Worm (Caenorhabditis elegans) whole organism, young adult: Measurements from ENCODE around the gene fbxc-17.
"Not testable (repeated sequence)": the region's sequence is repeated elsewhere in the genome, so short reads cannot be mapped to it uniquely, and the experiment has no call there.

Source experiments
- T07F8.4 ChIP-seq: sonication (generic microtip); optimal IDR thresholded peaks from 2 replicates; lab custom pipeline; 2016; ENCODE audit warnings: mild to moderate bottlenecking, missing genetic modification characterization, moderate library complexity, missing compliant biosample characterization
- cebp-1 ChIP-seq, 2 experiments: fragments of 200-800 bp in 1 of 2; sonication (Bioruptor generic) in 1 of 2; sonication (generic microtip) in 1 of 2; IDR thresholded peaks in 1 of 2; optimal IDR thresholded peaks in 1 of 2; 2 replicates each; pipeline versions ENCODE4 v1.3.6 to Lab custom; 2017 to 2022; ENCODE audit warnings: missing compliant biosample characterization in 2 of 2, missing genetic modification characterization in 2 of 2, mild to moderate bottlenecking in 1 of 2, missing genetic modification reagents in 1 of 2, moderate library complexity in 1 of 2
- ceh-40 ChIP-seq: fragments of 200-800 bp; sonication (Bioruptor generic); IDR thresholded peaks from 2 replicates; pipeline ENCODE4 v1.3.6; 2022; ENCODE audit warnings: missing genetic modification characterization, missing compliant biosample characterization
- nfya-1 ChIP-seq: sonication (generic microtip); optimal IDR thresholded peaks from 2 replicates; lab custom pipeline; 2017; ENCODE audit warnings: antibody characterized with exemption, missing compliant biosample characterization, missing genetic modification characterization, borderline replicate concordance; ENCODE audit not compliant: insufficient read depth
- pha-4 ChIP-seq: fragments of 150-350 bp; sonication (generic microtip); optimal IDR thresholded peaks from 2 replicates; lab custom pipeline; 2014; ENCODE audit warnings: missing biosample characterization, missing genetic modification reagents, missing genetic modification characterization
- sptf-2 ChIP-seq: fragments of 200-800 bp; sonication (Bioruptor generic); optimal IDR thresholded peaks from 2 replicates; lab custom pipeline; 2018; ENCODE audit warnings: mild to moderate bottlenecking, missing genetic modification characterization, missing compliant biosample characterization
- unc-62 ChIP-seq: fragments of 150-350 bp; optimal IDR thresholded peaks from 2 replicates; lab custom pipeline; 2014; ENCODE audit warnings: missing biosample characterization, missing genetic modification reagents, missing genetic modification characterization

DNA sequence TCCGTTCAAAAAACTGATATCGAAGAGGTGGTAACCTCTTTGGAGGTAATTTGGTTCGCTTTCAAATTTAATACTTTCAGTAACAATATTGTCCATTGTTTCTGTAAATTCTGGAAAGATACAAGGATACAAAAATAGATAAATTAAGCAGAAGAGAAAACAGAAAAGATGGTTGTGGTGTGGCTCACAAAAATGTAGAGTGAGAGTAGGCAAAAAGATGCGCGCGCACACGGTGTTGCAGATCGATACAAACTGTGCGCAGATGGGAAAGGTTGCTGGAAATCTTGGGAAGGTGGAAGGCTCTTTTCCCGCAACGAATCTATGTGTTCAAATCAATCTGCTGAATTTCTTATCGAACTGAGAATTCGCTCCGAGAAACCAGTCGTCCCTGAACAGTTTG, 45.6 kb upstream of the fbxc-17 start, which contains the start of gene btb-11:
- not testable (repeated sequence) for TF ChIP-seq unc-62 (GFP tag; lab: Kevin White, UChicago); cebp-1 (GFP tag; IDR thresholded peaks at IDR 0.05; lab: Robert Waterston, UW); cebp-1 (tag; optimal IDR thresholded peaks at IDR 0.05; lab: Kevin White, UChicago); pha-4; ceh-40 (GFP tag; lab: Robert Waterston, UW); nfya-1 (tag; lab: Kevin White, UChicago); sptf-2 (GFP tag; lab: Kevin White, UChicago); T07F8.4 (tag; lab: Kevin White, UChicago)
